Fruit fly (Drosophila melanogaster) whole organism, pupa: ENCODE data around the gene CG3630.
A peak's percentile ranks its signal among the peaks of the same experiment; 100 is the strongest.

Experiments used
- CG10348 ChIP-seq: fragments of 200-800 bp; sonication (Bioruptor generic); IDR thresholded peaks from 2 replicates; pipeline ENCODE4 v1.3.6; 2022; ENCODE audit warnings: missing biosample characterization, missing genetic modification characterization
- CG12605 ChIP-seq: fragments of 200-800 bp; sonication (Bioruptor generic); IDR thresholded peaks from 2 replicates; pipeline ENCODE4 v1.3.6; 2022; ENCODE audit warnings: missing biosample characterization, missing genetic modification characterization
- CG13204 ChIP-seq: fragments of 200-800 bp; sonication (Bioruptor generic); optimal IDR thresholded peaks from 2 replicates; lab custom pipeline; 2018; ENCODE audit warnings: missing biosample characterization, mild to moderate bottlenecking, missing genetic modification characterization, moderate library complexity
- CG14655 ChIP-seq: fragments of 200-800 bp; sonication (Bioruptor generic); optimal IDR thresholded peaks from 3 replicates; lab custom pipeline; 2017; ENCODE audit warnings: mild to moderate bottlenecking, missing biosample characterization, missing genetic modification reagents, missing genetic modification characterization
- CG15710 ChIP-seq: fragments of 200-800 bp; sonication (Bioruptor generic); optimal IDR thresholded peaks from 2 replicates; lab custom pipeline; 2018; ENCODE audit warnings: missing biosample characterization, mild to moderate bottlenecking, missing genetic modification characterization, moderate library complexity
- CG17806 ChIP-seq: fragments of 200-800 bp; sonication (Bioruptor generic); optimal IDR thresholded peaks from 2 replicates; lab custom pipeline; 2018; ENCODE audit warnings: missing biosample characterization, mild to moderate bottlenecking, missing genetic modification characterization, moderate library complexity
- CG32121 ChIP-seq: fragments of 200-800 bp; sonication (Bioruptor generic); IDR thresholded peaks from 2 replicates; pipeline ENCODE4 v1.3.6; 2022; ENCODE audit warnings: missing biosample characterization, missing genetic modification characterization
- CG34367 ChIP-seq: fragments of 200-800 bp; sonication (Bioruptor generic); optimal IDR thresholded peaks from 2 replicates; lab custom pipeline; 2018; ENCODE audit warnings: missing biosample characterization, mild to moderate bottlenecking, missing genetic modification characterization
- CG4496 ChIP-seq: fragments of 200-800 bp; sonication (Bioruptor generic); IDR thresholded peaks from 3 replicates; pipeline ENCODE4 v1.3.6; 2022; ENCODE audit warnings: missing biosample characterization, missing genetic modification characterization
- CG8159 ChIP-seq: fragments of 200-800 bp; sonication (Bioruptor generic); optimal IDR thresholded peaks from 3 replicates; lab custom pipeline; 2018; ENCODE audit warnings: missing biosample characterization, mild to moderate bottlenecking, missing genetic modification characterization, moderate library complexity
- CG8301 ChIP-seq: fragments of 200-800 bp; sonication (Bioruptor generic); optimal IDR thresholded peaks from 2 replicates; lab custom pipeline; 2018; ENCODE audit warnings: missing biosample characterization, mild to moderate bottlenecking, missing genetic modification characterization
- CG9948 ChIP-seq: fragments of 200-800 bp; sonication (Bioruptor generic); optimal IDR thresholded peaks from 2 replicates; lab custom pipeline; 2018; ENCODE audit warnings: missing biosample characterization, mild to moderate bottlenecking, missing genetic modification characterization, moderate library complexity
- D1 ChIP-seq: fragments of 200-800 bp; sonication (Bioruptor generic); optimal IDR thresholded peaks from 2 replicates; lab custom pipeline; 2018; ENCODE audit warnings: missing biosample characterization, mild to moderate bottlenecking, missing genetic modification characterization, moderate library complexity
- EcR ChIP-seq: fragments of 200-800 bp; sonication (Bioruptor generic); optimal IDR thresholded peaks from 3 replicates; lab custom pipeline; 2019; ENCODE audit warnings: missing biosample characterization, missing genetic modification characterization, mild to moderate bottlenecking, moderate library complexity, missing genetic modification reagents
- Ets98B ChIP-seq: fragments of 200-800 bp; sonication (Bioruptor generic); IDR thresholded peaks from 2 replicates; pipeline ENCODE4 v1.3.6; 2022; ENCODE audit warnings: missing biosample characterization, missing genetic modification characterization
- Pif1A ChIP-seq: fragments of 200-800 bp; sonication (Bioruptor generic); optimal IDR thresholded peaks from 3 replicates; lab custom pipeline; 2016; ENCODE audit warnings: missing biosample characterization, missing genetic modification characterization
- Pif1B ChIP-seq: fragments of 200-800 bp; sonication (Bioruptor generic); optimal IDR thresholded peaks from 3 replicates; lab custom pipeline; 2016; ENCODE audit warnings: missing biosample characterization, missing genetic modification characterization
- Snoo ChIP-seq: fragments of 200-800 bp; sonication (Bioruptor generic); optimal IDR thresholded peaks from 3 replicates; lab custom pipeline; 2017; ENCODE audit warnings: missing biosample characterization, mild to moderate bottlenecking, missing genetic modification characterization, inconsistent platforms
- fd96Ca ChIP-seq: fragments of 200-800 bp; sonication (Bioruptor generic); IDR thresholded peaks from 3 replicates; pipeline ENCODE4 v1.3.6; 2022; ENCODE audit warnings: missing biosample characterization, missing genetic modification characterization
- gl ChIP-seq: fragments of 200-800 bp; sonication (Bioruptor generic); optimal IDR thresholded peaks from 2 replicates; lab custom pipeline; 2018; ENCODE audit warnings: missing biosample characterization, mild to moderate bottlenecking, missing genetic modification characterization
- rn ChIP-seq: fragments of 200-800 bp; sonication (Bioruptor generic); IDR thresholded peaks from 2 replicates; pipeline ENCODE4 v1.3.6; 2022; ENCODE audit warnings: missing biosample characterization, missing genetic modification characterization

CG3630 gene

DNA sequence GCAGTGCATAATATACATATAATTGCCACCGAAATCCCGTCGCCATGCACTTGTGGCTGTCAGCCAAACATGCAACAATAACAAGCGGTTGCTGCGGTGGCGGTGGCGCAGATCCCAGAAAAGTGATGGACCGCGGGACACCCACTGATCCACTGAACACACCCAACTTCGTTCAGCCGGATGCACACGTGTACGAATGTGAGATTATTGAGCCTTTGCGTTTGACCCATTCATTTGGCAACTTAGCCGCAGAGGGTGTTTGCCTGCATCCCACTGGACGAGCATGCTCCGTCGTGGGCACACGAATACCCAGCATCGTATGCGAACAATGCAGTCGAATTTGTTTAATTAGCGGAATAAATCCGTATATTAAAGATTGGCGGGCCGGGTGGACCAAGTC, 3.4 kb downstream of the CG3630 start:
- TF ChIP-seq CG15710 (tag; lab: Kevin White, UChicago), result no peak
- no peak for TF ChIP-seq Pif1A (GFP tag; lab: Kevin White, UChicago)
- 0 out of 2 replicates have a peak, but pooled peaks have one; percentile 15 for TF ChIP-seq CG12605 (GFP tag; lab: Robert Waterston, UW)
- TF ChIP-seq CG17806 (tag; lab: Kevin White, UChicago), result no peak
- TF ChIP-seq CG8159, result no peak
- TF ChIP-seq Snoo (tag; lab: Kevin White, UChicago), result no peak
- no peak for TF ChIP-seq CG34367
- TF ChIP-seq CG4496 (GFP tag; lab: Robert Waterston, UW), result peak; percentile 79
- TF ChIP-seq CG10348, result peak; percentile 36; the same call in 1 of the 2 replicates
- TF ChIP-seq gl (tag; lab: Kevin White, UChicago), result no peak
- TF ChIP-seq Ets98B (GFP tag; lab: Robert Waterston, UW), result peak; percentile 81
- no peak for TF ChIP-seq CG13204 (GFP tag; lab: Kevin White, UChicago)
- TF ChIP-seq fd96Ca (GFP tag; lab: Robert Waterston, UW), result peak; percentile 80
- peak; percentile 82 for TF ChIP-seq CG32121 (GFP tag; lab: Robert Waterston, UW)
- no peak for TF ChIP-seq CG9948
- peak; percentile 16 for TF ChIP-seq CG8301 (tag; lab: Kevin White, UChicago)
- TF ChIP-seq CG14655 (GFP tag; lab: Kevin White, UChicago), result no peak
- no peak for TF ChIP-seq rn (GFP tag; lab: Robert Waterston, UW)
- TF ChIP-seq EcR (GFP tag; lab: Kevin White, UChicago), result no peak
- TF ChIP-seq D1 (tag; lab: Kevin White, UChicago), result no peak
- TF ChIP-seq Pif1B (GFP tag; lab: Kevin White, UChicago), result no peak

DNA sequence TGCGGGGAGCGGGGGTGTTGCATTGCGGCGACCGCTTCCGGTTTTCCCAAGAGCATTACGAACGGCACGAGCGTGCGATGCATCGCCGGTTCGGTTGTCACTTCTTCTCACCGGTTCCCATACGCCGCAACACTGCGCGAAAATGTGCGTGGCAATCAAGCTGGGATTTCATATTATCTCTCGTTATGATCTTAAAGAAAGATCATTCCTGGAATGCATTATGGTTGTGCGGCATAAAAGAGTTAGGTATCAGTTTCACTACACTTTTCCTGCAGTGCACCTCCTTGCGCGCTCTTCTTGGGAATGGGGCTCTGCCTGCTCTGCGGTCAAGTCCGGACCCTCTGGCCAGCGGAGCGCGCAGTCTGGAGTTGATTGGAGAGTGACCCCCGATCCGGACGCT, 4.1 kb downstream of the CG3630 start:
- no peak for TF ChIP-seq CG9948
- no peak for TF ChIP-seq D1 (tag; lab: Kevin White, UChicago)
- TF ChIP-seq gl (tag; lab: Kevin White, UChicago), result no peak
- no peak for TF ChIP-seq CG13204 (GFP tag; lab: Kevin White, UChicago)
- TF ChIP-seq fd96Ca (GFP tag; lab: Robert Waterston, UW), result peak; percentile 87
- no peak for TF ChIP-seq Pif1B (GFP tag; lab: Kevin White, UChicago)
- TF ChIP-seq EcR (GFP tag; lab: Kevin White, UChicago), result no peak
- TF ChIP-seq Snoo (tag; lab: Kevin White, UChicago), result no peak
- peak; percentile 49; the same call in 1 of the 2 replicates for TF ChIP-seq rn (GFP tag; lab: Robert Waterston, UW)
- no peak for TF ChIP-seq Pif1A (GFP tag; lab: Kevin White, UChicago)
- peak; percentile 80 for TF ChIP-seq CG8301 (tag; lab: Kevin White, UChicago)
- peak; percentile 85 for TF ChIP-seq Ets98B (GFP tag; lab: Robert Waterston, UW)
- TF ChIP-seq CG15710 (tag; lab: Kevin White, UChicago), result no peak
- TF ChIP-seq CG17806 (tag; lab: Kevin White, UChicago), result no peak
- 0 out of 2 replicates have a peak, but pooled peaks have one; percentile 47 for TF ChIP-seq CG10348
- no peak for TF ChIP-seq CG34367
- TF ChIP-seq CG8159, result no peak
- TF ChIP-seq CG12605 (GFP tag; lab: Robert Waterston, UW), result peak; percentile 64
- TF ChIP-seq CG4496 (GFP tag; lab: Robert Waterston, UW), result peak; percentile 90
- no peak for TF ChIP-seq CG14655 (GFP tag; lab: Kevin White, UChicago)
- TF ChIP-seq CG32121 (GFP tag; lab: Robert Waterston, UW), result peak; percentile 69

DNA sequence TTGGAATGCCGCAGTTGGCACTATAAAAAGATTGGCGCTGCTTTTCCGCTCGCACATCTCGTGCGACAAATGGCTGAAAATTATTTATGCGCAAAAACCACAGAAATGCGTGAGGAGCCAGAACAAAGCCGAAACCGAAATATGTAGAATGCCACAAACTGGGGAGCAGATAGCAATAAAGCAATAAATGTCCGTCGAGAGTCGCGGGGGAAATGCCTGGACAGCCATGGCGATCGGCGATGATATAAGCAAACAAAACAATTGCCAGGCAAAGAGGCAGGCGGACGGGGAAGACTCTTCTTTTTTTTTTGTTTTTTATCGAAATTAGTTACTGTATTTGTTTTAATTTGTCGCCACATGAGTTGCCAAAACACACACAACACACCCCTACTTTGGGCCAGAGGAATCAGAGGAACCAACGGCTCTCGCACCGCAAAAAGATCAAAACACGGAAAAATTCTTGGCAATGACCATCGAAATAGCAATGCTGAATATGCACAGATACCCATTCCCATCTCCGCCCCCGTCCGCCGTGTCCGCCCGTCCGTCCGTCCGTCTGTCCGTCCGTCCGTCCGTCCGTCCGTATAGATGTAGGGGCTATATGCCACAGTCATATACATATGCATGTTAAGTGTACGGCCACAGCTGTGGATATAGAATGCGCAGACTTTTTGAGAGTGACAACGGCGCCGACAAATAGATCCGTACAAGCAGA, 6.6 kb downstream of the CG3630 start:
- no peak for TF ChIP-seq rn (GFP tag; lab: Robert Waterston, UW)
- no peak for TF ChIP-seq Ets98B (GFP tag; lab: Robert Waterston, UW)
- TF ChIP-seq CG10348, result no peak
- no peak for TF ChIP-seq CG12605 (GFP tag; lab: Robert Waterston, UW)
- peak; percentile 62 for TF ChIP-seq CG32121 (GFP tag; lab: Robert Waterston, UW)
- TF ChIP-seq CG8301 (tag; lab: Kevin White, UChicago), result no peak

DNA sequence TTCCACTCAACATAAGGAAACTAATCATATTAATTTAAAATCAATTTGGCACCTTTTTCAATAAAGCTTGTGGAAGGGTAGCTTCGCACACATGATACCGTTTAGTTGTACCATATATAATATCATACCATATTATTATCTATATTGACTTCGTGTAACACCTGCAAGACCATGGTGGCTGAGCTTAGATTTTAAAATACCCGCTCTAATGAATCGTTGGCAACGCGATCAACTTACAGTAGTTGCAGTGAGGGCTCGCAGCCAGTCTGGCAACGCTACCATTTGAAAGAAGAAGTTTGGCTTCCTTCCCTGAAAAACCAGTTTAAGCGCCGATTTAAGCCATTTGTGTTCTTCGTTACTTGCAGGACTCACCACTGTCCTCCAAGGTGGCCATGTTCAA, 8.4 kb downstream of the CG3630 start:
- TF ChIP-seq CG15710 (tag; lab: Kevin White, UChicago), result no peak

DNA sequence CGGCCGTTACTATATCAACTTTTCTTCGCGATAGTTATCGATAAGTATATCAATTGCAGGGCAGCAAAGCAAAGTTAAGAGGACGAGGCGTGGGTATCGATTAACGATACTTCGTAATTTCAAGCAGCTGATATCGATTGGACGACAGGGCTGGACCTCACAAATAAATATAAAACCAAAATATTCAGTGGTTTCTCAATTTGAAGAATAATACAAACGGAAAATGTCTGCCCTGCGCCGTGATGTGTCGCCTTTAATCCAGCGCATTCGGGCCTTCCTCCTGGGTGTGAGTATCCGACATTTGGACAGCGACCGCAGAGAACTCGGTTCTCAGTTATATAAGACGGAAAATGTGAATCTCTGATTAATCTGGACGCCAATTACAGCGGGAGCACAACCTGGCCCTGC, 10.4 kb downstream of the CG3630 start, which contains the start of gene ND-B14.5A:
Gene ND-B14.5A, plus strand, starts transcription at position 107 of the 408 bp plus-strand sequence.
- TF ChIP-seq CG9948, result no peak
- TF ChIP-seq CG8159, result no peak
- no peak for TF ChIP-seq CG17806 (tag; lab: Kevin White, UChicago)
- TF ChIP-seq CG13204 (GFP tag; lab: Kevin White, UChicago), result no peak
- no peak for TF ChIP-seq Pif1A (GFP tag; lab: Kevin White, UChicago)
- TF ChIP-seq EcR (GFP tag; lab: Kevin White, UChicago), result no peak
- 0 out of 3 replicates have a peak, but pooled peaks have one; percentile 18 for TF ChIP-seq CG4496 (GFP tag; lab: Robert Waterston, UW)
- no peak for TF ChIP-seq D1 (tag; lab: Kevin White, UChicago)
- no peak for TF ChIP-seq fd96Ca (GFP tag; lab: Robert Waterston, UW)

DNA sequence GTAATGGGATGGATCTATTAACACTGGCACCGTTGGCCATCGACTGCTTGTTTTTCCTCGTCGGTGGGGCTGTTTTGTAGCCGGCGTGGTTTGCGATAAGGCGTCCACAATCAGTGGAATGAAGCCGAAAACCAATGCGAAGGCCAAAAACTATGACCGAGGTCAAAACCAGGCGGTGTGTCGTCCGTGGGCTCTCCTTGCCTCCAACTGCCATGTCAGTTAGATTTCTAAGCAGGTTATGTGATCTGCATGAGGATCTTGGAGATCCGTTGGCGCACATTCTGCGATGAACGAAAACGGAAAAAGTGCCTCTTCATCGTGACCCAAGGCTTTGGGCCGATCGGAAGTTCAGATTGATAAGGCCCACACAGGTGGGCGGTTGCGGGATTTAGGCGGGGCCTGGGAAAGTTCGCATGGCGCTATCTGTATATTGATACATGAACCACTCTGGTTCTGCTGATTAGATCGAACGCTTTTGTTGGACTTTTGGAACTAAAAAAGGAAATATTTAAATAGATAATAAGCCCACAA, 13.3 kb downstream of the CG3630 start, which contains the start of gene Cyp4d14:
Gene Cyp4d14, minus strand, starts transcription at position 51 of the 531 bp plus-strand sequence.
- no peak for TF ChIP-seq CG8301 (tag; lab: Kevin White, UChicago)
- TF ChIP-seq CG12605 (GFP tag; lab: Robert Waterston, UW), result no peak
- TF ChIP-seq Pif1B (GFP tag; lab: Kevin White, UChicago), result no peak
- no peak for TF ChIP-seq gl (tag; lab: Kevin White, UChicago)
- TF ChIP-seq CG4496 (GFP tag; lab: Robert Waterston, UW), result no peak
- no peak for TF ChIP-seq CG8159
- TF ChIP-seq Snoo (tag; lab: Kevin White, UChicago), result no peak
- TF ChIP-seq Pif1A (GFP tag; lab: Kevin White, UChicago), result no peak
- TF ChIP-seq CG17806 (tag; lab: Kevin White, UChicago), result no peak
- TF ChIP-seq D1 (tag; lab: Kevin White, UChicago), result no peak
- TF ChIP-seq CG15710 (tag; lab: Kevin White, UChicago), result no peak
- TF ChIP-seq fd96Ca (GFP tag; lab: Robert Waterston, UW), result no peak
- TF ChIP-seq CG14655 (GFP tag; lab: Kevin White, UChicago), result no peak
- no peak for TF ChIP-seq rn (GFP tag; lab: Robert Waterston, UW)
- TF ChIP-seq CG13204 (GFP tag; lab: Kevin White, UChicago), result no peak
- no peak for TF ChIP-seq CG32121 (GFP tag; lab: Robert Waterston, UW)
- TF ChIP-seq, all 21 proteins: peak for 0
